Fruit fly (Drosophila melanogaster) whole organism, embryonic: ENCODE results near the gene KP78a.

ENCODE experiments used
- CG11247 ChIP-seq: fragments of 200-800 bp; sonication (Bioruptor generic); IDR thresholded peaks from 2 replicates; pipeline ENCODE4 v1.3.6; 2022; ENCODE audit warnings: missing biosample characterization, missing genetic modification characterization
- CG12299 ChIP-seq: fragments of 200-800 bp; sonication (Bioruptor generic); optimal IDR thresholded peaks from 2 replicates; lab custom pipeline; 2018; ENCODE audit warnings: missing biosample characterization, mild to moderate bottlenecking, missing genetic modification characterization
- CG13624 ChIP-seq: fragments of 200-800 bp; sonication (Bioruptor generic); optimal IDR thresholded peaks from 2 replicates; lab custom pipeline; 2016; ENCODE audit warnings: missing biosample characterization, missing genetic modification characterization
- CG32767 ChIP-seq: fragments of 200-800 bp; sonication (Bioruptor generic); IDR thresholded peaks from 2 replicates; pipeline ENCODE4 v1.3.6; 2022; ENCODE audit warnings: missing biosample characterization, missing genetic modification characterization
- Eip74EF ChIP-seq, 2 experiments: fragments of 200-800 bp in 1 of 2; fragments of >200 bp in 1 of 2; sonication (Bioruptor generic) in 1 of 2; optimal IDR thresholded peaks; 2 replicates each; lab custom pipeline; 2017 to 2019; ENCODE audit warnings: missing biosample characterization in 2 of 2, missing genetic modification characterization in 2 of 2, mild to moderate bottlenecking in 1 of 2, moderate library complexity in 1 of 2
- HLH4C ChIP-seq: fragments of 200-800 bp; sonication (Bioruptor generic); IDR thresholded peaks from 3 replicates; pipeline ENCODE4 v1.3.6; 2022; ENCODE audit warnings: missing biosample characterization, missing genetic modification characterization; ENCODE audit not compliant: partially characterized antibody
- Hr78 ChIP-seq, 2 experiments: fragments of 200-800 bp in 1 of 2; fragments of >200 bp in 1 of 2; sonication (Bioruptor generic) in 1 of 2; optimal IDR thresholded peaks; 2 replicates each; lab custom pipeline; 2017 to 2019; ENCODE audit warnings: missing biosample characterization in 2 of 2, missing genetic modification characterization in 2 of 2, mild to moderate bottlenecking in 1 of 2, moderate library complexity in 1 of 2
- Ravus ChIP-seq: fragments of 200-800 bp; sonication (Bioruptor generic); IDR thresholded peaks from 2 replicates; pipeline ENCODE4 v1.3.6; 2022; ENCODE audit warnings: missing biosample characterization, missing genetic modification characterization
- az2 ChIP-seq: fragments of 200-800 bp; sonication (Bioruptor generic); optimal IDR thresholded peaks from 3 replicates; lab custom pipeline; 2016; ENCODE audit warnings: missing biosample characterization, missing genetic modification characterization
- hb ChIP-seq: fragments of 200-800 bp; sonication (Bioruptor generic); IDR thresholded peaks from 3 replicates; pipeline ENCODE4 v1.3.6; 2022; ENCODE audit warnings: missing biosample characterization, missing genetic modification characterization; ENCODE audit not compliant: partially characterized antibody
- pan ChIP-seq, 4 experiments: fragments of >200 bp in 3 of 4; fragments of 200-800 bp in 1 of 4; sonication (Bioruptor generic) in 1 of 4; optimal IDR thresholded peaks in 3 of 4; IDR thresholded peaks in 1 of 4; 2 replicates each; pipeline versions ENCODE4 v1.3.6 to Lab custom; 2017 to 2022; ENCODE audit warnings: missing biosample characterization in 2 of 4, missing genetic modification characterization in 2 of 4, mixed read lengths in 1 of 4
- tup ChIP-seq: fragments of 200-800 bp; sonication (Bioruptor generic); optimal IDR thresholded peaks from 2 replicates; lab custom pipeline; 2016; ENCODE audit warnings: missing biosample characterization, mild to moderate bottlenecking, missing genetic modification characterization, moderate library complexity
- zf30C ChIP-seq: fragments of 200-800 bp; sonication (Bioruptor generic); optimal IDR thresholded peaks from 3 replicates; lab custom pipeline; 2018; ENCODE audit warnings: missing biosample characterization, mild to moderate bottlenecking, missing genetic modification characterization

DNA sequence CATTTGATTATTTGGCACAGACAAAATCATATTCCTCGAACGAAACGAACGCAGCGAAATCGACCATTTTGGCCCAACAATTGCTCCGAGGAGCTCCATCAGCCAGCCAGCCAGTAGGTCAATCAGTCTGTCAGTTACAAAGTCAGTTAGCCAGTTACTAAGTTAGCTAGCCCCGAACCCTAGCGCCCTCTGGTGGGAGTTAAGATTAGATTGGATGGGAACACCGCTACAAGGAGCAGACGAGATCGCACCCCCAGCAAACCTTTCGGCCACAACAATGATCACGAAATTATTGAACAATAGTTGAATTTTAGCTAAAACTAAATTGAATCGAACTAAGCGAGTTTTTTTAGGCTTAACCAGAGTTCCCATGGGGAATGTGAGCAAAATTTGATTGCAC, 41.0 kb upstream of the KP78a start:
- no peak for TF ChIP-seq zf30C (GFP tag; lab: Kevin White, UChicago)
- TF ChIP-seq pan (optimal IDR thresholded peaks at IDR 0.05; lab: Kevin White, UChicago) = no peak
- TF ChIP-seq pan (GFP tag; optimal IDR thresholded peaks at IDR 0.05 in 1 of 2, IDR thresholded peaks at IDR 0.05 in 1 of 2) = no peak
- TF ChIP-seq CG13624 (GFP tag; lab: Kevin White, UChicago) = no peak
- TF ChIP-seq CG12299 (tag; lab: Kevin White, UChicago) = no peak
- TF ChIP-seq Eip74EF (GFP tag; optimal IDR thresholded peaks at IDR 0.05; lab: Kevin White, UChicago) = no peak
- TF ChIP-seq Hr78 (GFP tag; optimal IDR thresholded peaks at IDR 0.05; lab: Kevin White, UChicago) = no peak
- TF ChIP-seq hb (GFP tag; lab: Robert Waterston, UW) = no peak
- TF ChIP-seq HLH4C (GFP tag; lab: Robert Waterston, UW) = no peak
- no peak for TF ChIP-seq az2 (GFP tag; lab: Kevin White, UChicago)
- no peak for TF ChIP-seq tup (GFP tag; lab: Kevin White, UChicago)
- no peak for TF ChIP-seq CG11247 (GFP tag; lab: Robert Waterston, UW)
- TF ChIP-seq Ravus (GFP tag; lab: Robert Waterston, UW) = no peak
- TF ChIP-seq CG32767 (GFP tag; lab: Robert Waterston, UW) = no peak
